Worm (Caenorhabditis elegans) whole organism, late embryonic: ENCODE measurements around the gene E01G4.6.

Experiments used
- K09A11.1 ChIP-seq: sonication (generic microtip); optimal IDR thresholded peaks from 2 replicates; lab custom pipeline; 2017; ENCODE audit warnings: antibody characterized with exemption, mild to moderate bottlenecking, missing genetic modification characterization, missing compliant biosample characterization; ENCODE audit not compliant: insufficient read depth
- T23F11.4 ChIP-seq: fragments of 200-800 bp; sonication (Bioruptor generic); optimal IDR thresholded peaks from 2 replicates; lab custom pipeline; 2018; ENCODE audit warnings: mild to moderate bottlenecking, missing genetic modification characterization, missing compliant biosample characterization
- ets-4 ChIP-seq: sonication (generic microtip); optimal IDR thresholded peaks from 2 replicates; lab custom pipeline; 2016; ENCODE audit warnings: missing genetic modification characterization, missing compliant biosample characterization
- nhr-11 ChIP-seq: fragments of 150-350 bp; optimal IDR thresholded peaks from 2 replicates; lab custom pipeline; 2014; ENCODE audit warnings: missing biosample characterization, missing genetic modification characterization
- sox-4 ChIP-seq: sonication (generic microtip); optimal IDR thresholded peaks from 2 replicates; lab custom pipeline; 2017; ENCODE audit warnings: mild to moderate bottlenecking, missing genetic modification characterization, inconsistent platforms, missing compliant biosample characterization
- unc-86 ChIP-seq: sonication (generic microtip); optimal IDR thresholded peaks from 2 replicates; lab custom pipeline; 2016; ENCODE audit warnings: missing genetic modification characterization, missing compliant biosample characterization
- ztf-16 ChIP-seq: sonication (generic microtip); optimal IDR thresholded peaks from 2 replicates; lab custom pipeline; 2017; ENCODE audit warnings: missing genetic modification characterization, missing compliant biosample characterization

DNA sequence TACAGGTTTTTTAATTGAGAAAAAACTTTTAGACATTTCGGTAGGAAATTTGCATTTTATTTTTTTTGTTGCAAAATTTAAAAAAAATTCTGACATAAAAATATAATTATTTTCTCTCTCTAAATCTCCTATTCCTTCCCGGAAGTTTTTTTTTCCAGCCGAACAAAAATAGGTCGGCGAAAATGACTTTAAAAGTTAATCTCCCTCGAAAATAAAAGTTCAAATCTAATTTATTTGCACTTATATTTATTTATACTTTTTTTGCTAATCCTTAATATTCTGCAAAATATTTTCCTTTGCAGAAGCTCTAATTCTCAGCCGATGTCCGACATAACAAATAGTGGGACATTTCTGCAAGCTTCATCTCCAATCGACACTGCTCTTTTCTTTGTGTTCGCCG lies 19.4 kb downstream of the E01G4.6 start, which contains the start of gene F45H10.5:
- TF ChIP-seq K09A11.1 = no peak
- no peak for TF ChIP-seq ets-4 (tag; lab: Kevin White, UChicago)
- no peak for TF ChIP-seq ztf-16 (tag; lab: Kevin White, UChicago)
- TF ChIP-seq sox-4 = no peak
- TF ChIP-seq nhr-11 (tag; lab: Kevin White, UChicago) = no peak
- TF ChIP-seq unc-86 (tag; lab: Kevin White, UChicago) = no peak
- no peak for TF ChIP-seq T23F11.4 (GFP tag; lab: Kevin White, UChicago)
